Worm (Caenorhabditis elegans): ENCODE measurements around the gene C06C6.7.
A peak's percentile ranks its signal among the peaks of the same experiment; 100 is the strongest.

DNA sequence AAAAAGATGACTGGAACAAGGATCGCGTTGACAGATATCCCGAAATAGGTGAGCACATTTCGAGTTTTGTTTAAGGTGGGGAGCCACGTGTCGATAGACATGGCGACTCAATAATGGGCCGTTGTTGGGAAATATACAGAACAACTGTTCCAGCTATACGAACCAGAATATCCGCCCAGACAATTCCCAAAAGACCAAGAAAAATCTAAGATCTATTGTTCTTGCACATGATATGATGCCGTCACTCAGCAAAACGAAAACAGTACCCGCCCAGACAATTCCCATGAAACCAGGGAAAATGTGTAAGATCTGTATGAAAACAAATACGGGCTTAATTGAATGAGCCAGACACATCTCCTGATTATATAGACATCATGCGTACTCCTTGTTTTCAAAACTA lies 15.6 kb downstream of the C06C6.7 start, which contains the start of gene str-231:
- TF ChIP-seq unc-62 (GFP tag; optimal IDR thresholded peaks at IDR 0.05) (no peak), nhr-28 (tag; optimal IDR thresholded peaks at IDR 0.05) (no peak), tbx-2 (tag; optimal IDR thresholded peaks at IDR 0.05) (no peak), nhr-77 (tag; optimal IDR thresholded peaks at IDR 0.05) (no peak), C16A3.4 (tag; optimal IDR thresholded peaks at IDR 0.05) (no peak), lin-15B (tag; optimal IDR thresholded peaks at IDR 0.05) (no peak), nhr-12 (tag; optimal IDR thresholded peaks at IDR 0.05) (no peak), swsn-7 (tag; optimal IDR thresholded peaks at IDR 0.05) (no peak), ceh-82 (tag; optimal IDR thresholded peaks at IDR 0.05) (no peak), aha-1 (tag; optimal IDR thresholded peaks at IDR 0.05) (no peak), aly-2 (tag; optimal IDR thresholded peaks at IDR 0.05) (no peak), ama-1 (optimal IDR thresholded peaks at IDR 0.05) (no peak), fkh-8 (tag; optimal IDR thresholded peaks at IDR 0.05) (peak; percentile 38), ztf-11 (tag; optimal IDR thresholded peaks at IDR 0.05) (no peak)
